Worm (Caenorhabditis elegans) whole organism, L4 larva: ENCODE data around the gene T11F9.21.
"Not testable (repeated sequence)": the region's sequence is repeated elsewhere in the genome, so short reads cannot be mapped to it uniquely, and the experiment has no call there.

Source experiments
- R02D3.7 ChIP-seq: fragments of 150-350 bp; sonication (generic microtip); optimal IDR thresholded peaks from 3 replicates; lab custom pipeline; 2014; ENCODE audit warnings: missing biosample characterization, missing genetic modification characterization
- unc-39 ChIP-seq: sonication (generic microtip); optimal IDR thresholded peaks from 2 replicates; lab custom pipeline; 2017; ENCODE audit warnings: missing biosample characterization, missing genetic modification characterization
- ztf-7 ChIP-seq: fragments of 150-350 bp; optimal IDR thresholded peaks from 2 replicates; lab custom pipeline; 2014; ENCODE audit warnings: missing biosample characterization, missing genetic modification characterization

- not testable (repeated sequence) for TF ChIP-seq ztf-7, R02D3.7, unc-39 (tag; lab: Kevin White, UChicago)
Measured at ce11 chrV:11478028-11478427, 14.5 kb upstream of the T11F9.21 start.
